Fruit fly (Drosophila melanogaster) whole organism, embryonic: ENCODE measurements around the gene CG32388.

Source experiments
- Aef1 ChIP-seq: fragments of 200-800 bp; sonication (Bioruptor generic); IDR thresholded peaks from 3 replicates; pipeline ENCODE4 v1.3.6; 2022; ENCODE audit warnings: missing biosample characterization, missing genetic modification characterization
- Atf6 ChIP-seq: fragments of 200-800 bp; sonication (Bioruptor generic); IDR thresholded peaks from 2 replicates; pipeline ENCODE4 v1.3.6; 2022; ENCODE audit warnings: missing biosample characterization, missing genetic modification characterization
- Bgb ChIP-seq: fragments of 200-800 bp; sonication (Bioruptor generic); IDR thresholded peaks from 2 replicates; pipeline ENCODE4 v1.3.6; 2022; ENCODE audit warnings: missing biosample characterization, missing genetic modification characterization; ENCODE audit not compliant: partially characterized antibody
- CG10209 ChIP-seq: fragments of 200-800 bp; sonication (Bioruptor generic); optimal IDR thresholded peaks from 3 replicates; lab custom pipeline; 2017; ENCODE audit warnings: missing biosample characterization, mild to moderate bottlenecking, missing genetic modification characterization, missing genetic modification reagents
- CG1024 ChIP-seq: fragments of 200-800 bp; sonication (Bioruptor generic); IDR thresholded peaks from 2 replicates; pipeline ENCODE4 v1.3.6; 2022; ENCODE audit warnings: missing biosample characterization, missing genetic modification characterization
- CG11456 ChIP-seq: fragments of 200-800 bp; sonication (Bioruptor generic); IDR thresholded peaks from 3 replicates; pipeline ENCODE4 v1.3.6; 2022; ENCODE audit warnings: missing biosample characterization, missing genetic modification characterization
- CG12391 ChIP-seq: fragments of 200-800 bp; sonication (Bioruptor generic); optimal IDR thresholded peaks from 3 replicates; lab custom pipeline; 2018; ENCODE audit warnings: missing biosample characterization, mild to moderate bottlenecking, missing genetic modification characterization, moderate library complexity
- CG12769 ChIP-seq: fragments of 200-800 bp; sonication (Bioruptor generic); optimal IDR thresholded peaks from 2 replicates; lab custom pipeline; 2019; ENCODE audit warnings: missing biosample characterization, mild to moderate bottlenecking, missing genetic modification characterization, moderate library complexity
- CG13296 ChIP-seq: fragments of 200-800 bp; sonication (Bioruptor generic); optimal IDR thresholded peaks from 3 replicates; lab custom pipeline; 2018; ENCODE audit warnings: missing biosample characterization, mild to moderate bottlenecking, missing genetic modification characterization
- CG13624 ChIP-seq: fragments of 200-800 bp; sonication (Bioruptor generic); optimal IDR thresholded peaks from 2 replicates; lab custom pipeline; 2016; ENCODE audit warnings: missing biosample characterization, missing genetic modification characterization
- CG14050 ChIP-seq: fragments of 200-800 bp; sonication (Bioruptor generic); IDR thresholded peaks from 3 replicates; pipeline ENCODE4 v1.3.6; 2022; ENCODE audit warnings: missing biosample characterization, missing genetic modification characterization
- CG17359 ChIP-seq: fragments of 200-800 bp; sonication (Bioruptor generic); optimal IDR thresholded peaks from 3 replicates; lab custom pipeline; 2018; ENCODE audit warnings: missing biosample characterization, mild to moderate bottlenecking, missing genetic modification characterization, moderate library complexity
- CG17568 ChIP-seq: fragments of 200-800 bp; sonication (Bioruptor generic); optimal IDR thresholded peaks from 2 replicates; lab custom pipeline; 2018; ENCODE audit warnings: missing biosample characterization, mild to moderate bottlenecking, missing genetic modification characterization, moderate library complexity
- CG1792 ChIP-seq: fragments of 200-800 bp; sonication (Bioruptor generic); optimal IDR thresholded peaks from 2 replicates; lab custom pipeline; 2016; ENCODE audit warnings: missing biosample characterization, missing genetic modification characterization
- CG18011 ChIP-seq: fragments of 200-800 bp; sonication (Bioruptor generic); optimal IDR thresholded peaks from 2 replicates; lab custom pipeline; 2017; ENCODE audit warnings: missing biosample characterization, missing genetic modification characterization, mild to moderate bottlenecking, moderate library complexity, missing genotype
- CG18599 ChIP-seq: fragments of 200-800 bp; sonication (Bioruptor generic); optimal IDR thresholded peaks from 3 replicates; lab custom pipeline; 2017; ENCODE audit warnings: missing biosample characterization, missing genetic modification characterization, mild to moderate bottlenecking, moderate library complexity, missing genetic modification reagents
- CG30020 ChIP-seq: fragments of 200-800 bp; optimal IDR thresholded peaks from 2 replicates; lab custom pipeline; 2019; ENCODE audit warnings: missing biosample characterization, mild to moderate bottlenecking, missing genetic modification characterization, moderate library complexity
- CG32772 ChIP-seq: fragments of 200-800 bp; sonication (Bioruptor generic); IDR thresholded peaks from 2 replicates; pipeline ENCODE4 v1.3.6; 2022; ENCODE audit warnings: missing biosample characterization, missing genetic modification characterization
- CG3726 ChIP-seq: fragments of 200-800 bp; sonication (Bioruptor generic); IDR thresholded peaks from 3 replicates; pipeline ENCODE4, ENCODE4 v1.3.6; 2022; ENCODE audit warnings: missing biosample characterization, missing genetic modification characterization
- CG4424 ChIP-seq: fragments of 200-800 bp; sonication (Bioruptor generic); optimal IDR thresholded peaks from 3 replicates; lab custom pipeline; 2016; ENCODE audit warnings: missing biosample characterization, missing genetic modification characterization
- CG5180 ChIP-seq: fragments of 200-800 bp; sonication (Bioruptor generic); optimal IDR thresholded peaks from 3 replicates; lab custom pipeline; 2017; ENCODE audit warnings: missing biosample characterization, missing genetic modification characterization, mild to moderate bottlenecking, moderate library complexity, missing genetic modification reagents
- CG5953 ChIP-seq: fragments of 200-800 bp; sonication (Bioruptor generic); IDR thresholded peaks from 2 replicates; pipeline ENCODE4 v1.3.6; 2022; ENCODE audit warnings: missing biosample characterization, missing genetic modification characterization
- CG8290 ChIP-seq, 3 experiments: fragments of 200-800 bp; sonication (Bioruptor generic); optimal IDR thresholded peaks; 2 replicates each; lab custom pipeline; 2016 to 2019; ENCODE audit warnings: missing biosample characterization in 3 of 3, missing genetic modification characterization in 3 of 3, mild to moderate bottlenecking in 2 of 3, moderate library complexity in 1 of 3
- CG8388 ChIP-seq: fragments of 200-800 bp; sonication (Bioruptor generic); optimal IDR thresholded peaks from 2 replicates; lab custom pipeline; 2019; ENCODE audit warnings: missing biosample characterization, mild to moderate bottlenecking, missing genetic modification characterization, moderate library complexity
- CG9932 ChIP-seq: fragments of 200-800 bp; sonication (Bioruptor generic); IDR thresholded peaks from 2 replicates; pipeline ENCODE4 v1.3.6; 2022; ENCODE audit warnings: missing biosample characterization, missing genetic modification characterization
- Fer1 ChIP-seq: fragments of 200-800 bp; sonication (Bioruptor generic); optimal IDR thresholded peaks from 2 replicates; lab custom pipeline; 2017; ENCODE audit warnings: missing biosample characterization, mild to moderate bottlenecking, missing genetic modification characterization
- Hmr ChIP-seq: fragments of 200-800 bp; sonication (Bioruptor generic); optimal IDR thresholded peaks from 3 replicates; lab custom pipeline; 2017; ENCODE audit warnings: mild to moderate bottlenecking, missing biosample characterization, missing genetic modification reagents, missing genetic modification characterization
- Jarid2 ChIP-seq: fragments of 200-800 bp; sonication (Bioruptor generic); optimal IDR thresholded peaks from 3 replicates; lab custom pipeline; 2017; ENCODE audit warnings: mild to moderate bottlenecking, missing biosample characterization, missing genetic modification reagents, missing genetic modification characterization
- Meics ChIP-seq: fragments of 200-800 bp; sonication (Bioruptor generic); optimal IDR thresholded peaks from 2 replicates; lab custom pipeline; 2017; ENCODE audit warnings: missing biosample characterization, mild to moderate bottlenecking, missing genetic modification characterization
- NFAT ChIP-seq: fragments of 200-800 bp; sonication (Bioruptor generic); IDR thresholded peaks from 2 replicates; pipeline ENCODE4 v1.3.6; 2022; ENCODE audit warnings: missing biosample characterization, missing genetic modification characterization
- Nf-YC ChIP-seq: fragments of 200-800 bp; optimal IDR thresholded peaks from 3 replicates; lab custom pipeline; 2019; ENCODE audit warnings: missing biosample characterization, mild to moderate bottlenecking, missing genetic modification characterization, moderate library complexity
- Ptx1 ChIP-seq: fragments of 200-800 bp; sonication (Bioruptor generic); IDR thresholded peaks from 2 replicates; pipeline ENCODE4 v1.3.6; 2022; ENCODE audit warnings: missing biosample characterization, missing genetic modification characterization
- Rfx ChIP-seq: fragments of 200-800 bp; sonication (Bioruptor generic); IDR thresholded peaks from 2 replicates; pipeline ENCODE4 v1.3.6; 2022; ENCODE audit warnings: missing biosample characterization, missing genetic modification characterization
- bcd ChIP-seq: fragments of 200-800 bp; sonication (Bioruptor generic); optimal IDR thresholded peaks from 2 replicates; lab custom pipeline; 2017; ENCODE audit warnings: missing biosample characterization, mild to moderate bottlenecking, missing genetic modification characterization
- chm ChIP-seq: fragments of 200-800 bp; sonication (Bioruptor generic); IDR thresholded peaks from 2 replicates; pipeline ENCODE4 v1.3.6; 2022; ENCODE audit warnings: missing biosample characterization, missing genetic modification characterization
- dysf ChIP-seq: fragments of 200-800 bp; sonication (Bioruptor generic); IDR thresholded peaks from 3 replicates; pipeline ENCODE4 v1.3.6; 2022; ENCODE audit warnings: missing biosample characterization, missing genetic modification characterization
- gem ChIP-seq: fragments of 200-800 bp; sonication (Bioruptor generic); optimal IDR thresholded peaks from 2 replicates; lab custom pipeline; 2019; ENCODE audit warnings: missing biosample characterization, mild to moderate bottlenecking, missing genetic modification characterization, moderate library complexity
- gro ChIP-seq: fragments of 200-800 bp; sonication (Bioruptor generic); optimal IDR thresholded peaks from 2 replicates; lab custom pipeline; 2016; ENCODE audit warnings: missing biosample characterization, missing genetic modification characterization
- mam ChIP-seq: fragments of 200-800 bp; sonication (Bioruptor generic); optimal IDR thresholded peaks from 3 replicates; lab custom pipeline; 2016; ENCODE audit warnings: missing biosample characterization, missing genetic modification characterization
- nmo ChIP-seq: fragments of 200-800 bp; sonication (Bioruptor generic); optimal IDR thresholded peaks from 2 replicates; lab custom pipeline; 2018; ENCODE audit warnings: missing biosample characterization, mild to moderate bottlenecking, missing genetic modification characterization, moderate library complexity
- nom ChIP-seq: fragments of 200-800 bp; sonication (Bioruptor generic); optimal IDR thresholded peaks from 2 replicates; lab custom pipeline; 2017; ENCODE audit warnings: missing biosample characterization, missing genetic modification characterization, mild to moderate bottlenecking, moderate library complexity, missing genetic modification reagents
- onecut ChIP-seq: fragments of 200-800 bp; sonication (Bioruptor generic); IDR thresholded peaks from 2 replicates; pipeline ENCODE4 v1.3.6; 2022; ENCODE audit warnings: missing biosample characterization, missing genetic modification characterization
- pnt ChIP-seq: fragments of 200-800 bp; sonication (Bioruptor generic); optimal IDR thresholded peaks from 3 replicates; lab custom pipeline; 2016; ENCODE audit warnings: missing biosample characterization, missing genetic modification characterization
- row ChIP-seq: fragments of 200-800 bp; sonication (Bioruptor generic); IDR thresholded peaks from 3 replicates; pipeline ENCODE4 v1.3.6; 2022; ENCODE audit warnings: missing biosample characterization, missing genetic modification characterization
- seq ChIP-seq: fragments of 200-800 bp; sonication (Bioruptor generic); IDR thresholded peaks from 2 replicates; pipeline ENCODE4 v1.3.6; 2022; ENCODE audit warnings: missing biosample characterization, missing genetic modification characterization
- trh ChIP-seq: fragments of 200-800 bp; sonication (Bioruptor generic); optimal IDR thresholded peaks from 2 replicates; lab custom pipeline; 2016; ENCODE audit warnings: missing biosample characterization, missing genetic modification characterization
- ttk ChIP-seq: fragments of 200-800 bp; sonication (Bioruptor generic); IDR thresholded peaks from 2 replicates; pipeline ENCODE4 v2.1.2; 2022; ENCODE audit warnings: missing biosample characterization, missing genetic modification characterization
- z ChIP-seq: fragments of 200-800 bp; sonication (Bioruptor generic); IDR thresholded peaks from 3 replicates; pipeline ENCODE4 v1.3.6; 2022; ENCODE audit warnings: missing biosample characterization, missing genetic modification characterization

Gene CG32388

DNA sequence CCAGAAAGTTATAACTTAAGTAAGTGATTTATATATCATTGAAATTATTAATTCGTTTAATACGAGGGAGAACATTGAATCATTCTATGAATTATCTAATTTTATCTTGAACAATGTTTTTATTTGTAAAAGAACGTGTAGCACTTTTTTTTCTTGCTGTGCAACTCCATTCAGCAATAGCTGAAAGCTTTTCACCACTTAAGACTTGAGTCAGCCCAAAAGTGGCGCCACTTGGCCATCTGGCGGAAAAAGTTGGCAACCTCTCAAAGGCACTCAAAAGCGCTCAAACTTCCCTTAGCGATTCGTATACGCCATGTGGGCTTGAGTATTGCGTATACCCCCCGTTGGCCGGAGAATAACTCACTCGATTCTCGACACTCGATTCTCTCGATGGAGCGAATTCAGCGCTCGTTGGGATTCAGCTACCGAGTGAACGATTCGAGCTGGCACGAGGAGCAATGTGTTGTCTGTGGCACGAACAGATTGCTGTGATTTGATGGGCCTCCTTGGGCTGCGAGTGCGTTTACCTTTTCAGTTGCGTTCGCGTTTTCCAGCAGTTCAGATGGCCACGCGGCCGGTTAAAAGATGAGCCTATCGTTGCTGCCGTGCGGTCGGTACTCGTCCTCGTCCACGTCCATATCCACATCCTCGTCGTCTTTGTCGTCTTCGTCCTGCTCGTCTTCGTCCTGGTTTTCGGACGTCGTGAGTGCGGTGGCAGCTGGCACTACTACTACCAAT lies 29.4 kb upstream of the CG32388 start (continued):
- TF ChIP-seq trh (GFP tag; lab: Kevin White, UChicago): no peak
- peak; percentile 81 for TF ChIP-seq CG11456 (GFP tag; lab: Robert Waterston, UW)
- no peak for TF ChIP-seq nom (GFP tag; lab: Kevin White, UChicago)
- peak; percentile 98 for TF ChIP-seq z (GFP tag; lab: Robert Waterston, UW)
- peak; percentile 0 for TF ChIP-seq Fer1 (GFP tag; lab: Kevin White, UChicago)
- TF ChIP-seq CG8388 (GFP tag; lab: Kevin White, UChicago): no peak
- TF ChIP-seq CG8290 (GFP tag; optimal IDR thresholded peaks at IDR 0.05; lab: Kevin White, UChicago): no peak
- TF ChIP-seq CG8290 (tag; optimal IDR thresholded peaks at IDR 0.05; lab: Kevin White, UChicago): peak in 1 of 2 experiments; percentile 18
- no peak for TF ChIP-seq CG30020 (tag; lab: Kevin White, UChicago)
- TF ChIP-seq CG3726 (GFP tag; lab: Robert Waterston, UW): 0 out of 3 replicates have a peak, but pooled peaks have one; percentile 6
- TF ChIP-seq CG10209 (GFP tag; lab: Kevin White, UChicago): peak; percentile 24
- TF ChIP-seq row (GFP tag; lab: Robert Waterston, UW): peak; percentile 62
- peak; percentile 38; the same call in 1 of the 2 replicates for TF ChIP-seq CG32772 (GFP tag; lab: Robert Waterston, UW)
- peak; percentile 61 for TF ChIP-seq CG14050 (GFP tag; lab: Robert Waterston, UW)
- 0 out of 2 replicates have a peak, but pooled peaks have one; percentile 48 for TF ChIP-seq CG5953
- TF ChIP-seq bcd (GFP tag; lab: Kevin White, UChicago): peak; percentile 38
- TF ChIP-seq CG4424: no peak
- TF ChIP-seq CG17568 (GFP tag; lab: Kevin White, UChicago): peak; percentile 8
- TF ChIP-seq CG12391 (tag; lab: Kevin White, UChicago): peak; percentile 44
- peak; percentile 40 for TF ChIP-seq Ptx1 (GFP tag; lab: Robert Waterston, UW)
- peak; percentile 38 for TF ChIP-seq CG12769 (tag; lab: Kevin White, UChicago)
- peak; percentile 70; the same call in 1 of the 2 replicates for TF ChIP-seq Bgb (GFP tag; lab: Robert Waterston, UW)
- TF ChIP-seq NFAT (GFP tag; lab: Robert Waterston, UW): peak; percentile 57
- TF ChIP-seq Nf-YC (tag; lab: Kevin White, UChicago): no peak
- TF ChIP-seq nmo (GFP tag; lab: Kevin White, UChicago): peak; percentile 2
- peak; percentile 46 for TF ChIP-seq CG9932
- peak; percentile 1 for TF ChIP-seq CG5180 (GFP tag; lab: Kevin White, UChicago)
- 0 out of 3 replicates have a peak, but pooled peaks have one; percentile 9 for TF ChIP-seq Aef1 (GFP tag; lab: Robert Waterston, UW)
- TF ChIP-seq onecut (GFP tag; lab: Robert Waterston, UW): 0 out of 2 replicates have a peak, but pooled peaks have one; percentile 55
- TF ChIP-seq gro (GFP tag; lab: Kevin White, UChicago): peak; percentile 23
- TF ChIP-seq chm (GFP tag; lab: Robert Waterston, UW): peak; percentile 65; the same call in 1 of the 2 replicates
- peak; percentile 42 for TF ChIP-seq gem
- peak; percentile 52 for TF ChIP-seq ttk (GFP tag; lab: Robert Waterston, UW)
- TF ChIP-seq dysf (GFP tag; lab: Robert Waterston, UW): peak; percentile 59; the same call in 2 of the 3 replicates
- peak; percentile 28 for TF ChIP-seq Hmr (GFP tag; lab: Kevin White, UChicago)
- peak; percentile 5 for TF ChIP-seq CG18599 (GFP tag; lab: Kevin White, UChicago)
- TF ChIP-seq seq (GFP tag; lab: Robert Waterston, UW): peak; percentile 22; the same call in 1 of the 2 replicates
- TF ChIP-seq pnt: no peak
- TF ChIP-seq Meics: peak; percentile 37
- TF ChIP-seq Atf6: peak; percentile 46; the same call in 1 of the 2 replicates
- peak; percentile 27 for TF ChIP-seq CG17359 (tag; lab: Kevin White, UChicago)
- no peak for TF ChIP-seq CG13296
- peak; percentile 11 for TF ChIP-seq CG18011 (GFP tag; lab: Kevin White, UChicago)
- TF ChIP-seq mam (GFP tag; lab: Kevin White, UChicago): peak; percentile 24
- TF ChIP-seq Rfx: peak; percentile 75
- peak; percentile 61 for TF ChIP-seq Jarid2
- 0 out of 2 replicates have a peak, but pooled peaks have one; percentile 22 for TF ChIP-seq CG1024
- no peak for TF ChIP-seq CG1792 (GFP tag; lab: Kevin White, UChicago)
- peak; percentile 21 for TF ChIP-seq CG13624
